Fruit fly (Drosophila melanogaster) whole organism, embryonic: ENCODE measurements around the gene SMC3.

Source experiments
- ATbp ChIP-seq: fragments of 200-800 bp; sonication (Bioruptor generic); optimal IDR thresholded peaks from 2 replicates; lab custom pipeline; 2017; ENCODE audit warnings: missing biosample characterization, mild to moderate bottlenecking, missing genetic modification characterization, missing genetic modification reagents
- Asciz ChIP-seq: fragments of 200-800 bp; sonication (Bioruptor generic); optimal IDR thresholded peaks from 2 replicates; lab custom pipeline; 2017; ENCODE audit warnings: missing biosample characterization, mild to moderate bottlenecking, missing genetic modification characterization, missing genetic modification reagents
- Atf-2 ChIP-seq: fragments of 200-800 bp; sonication (Bioruptor generic); optimal IDR thresholded peaks from 2 replicates; lab custom pipeline; 2016; ENCODE audit warnings: missing biosample characterization, missing genetic modification characterization
- CG10431 ChIP-seq: fragments of 200-800 bp; sonication (Bioruptor generic); optimal IDR thresholded peaks from 3 replicates; lab custom pipeline; 2018; ENCODE audit warnings: missing biosample characterization, mild to moderate bottlenecking, missing genetic modification characterization
- CG10543 ChIP-seq: fragments of 200-800 bp; sonication (Bioruptor generic); optimal IDR thresholded peaks from 3 replicates; lab custom pipeline; 2017; ENCODE audit warnings: missing biosample characterization, mild to moderate bottlenecking, missing genetic modification characterization, moderate library complexity
- CG12155 ChIP-seq: fragments of 200-800 bp; sonication (Bioruptor generic); optimal IDR thresholded peaks from 3 replicates; lab custom pipeline; 2016; ENCODE audit warnings: missing biosample characterization, missing genetic modification characterization
- CG12391 ChIP-seq: fragments of 200-800 bp; sonication (Bioruptor generic); optimal IDR thresholded peaks from 3 replicates; lab custom pipeline; 2018; ENCODE audit warnings: missing biosample characterization, mild to moderate bottlenecking, missing genetic modification characterization, moderate library complexity
- CG14965 ChIP-seq: fragments of 200-800 bp; sonication (Bioruptor generic); optimal IDR thresholded peaks from 2 replicates; lab custom pipeline; 2016; ENCODE audit warnings: missing biosample characterization, missing genetic modification characterization, borderline replicate concordance
- CG15479 ChIP-seq: fragments of 200-800 bp; sonication (Bioruptor generic); optimal IDR thresholded peaks from 3 replicates; lab custom pipeline; 2019; ENCODE audit warnings: missing biosample characterization, mild to moderate bottlenecking, missing genetic modification characterization, moderate library complexity
- CG16813 ChIP-seq: fragments of 200-800 bp; sonication (Bioruptor generic); IDR thresholded peaks from 3 replicates; pipeline ENCODE4 v1.3.6; 2022; ENCODE audit warnings: missing biosample characterization, missing genetic modification characterization; ENCODE audit not compliant: partially characterized antibody
- CG17829 ChIP-seq: fragments of 200-800 bp; optimal IDR thresholded peaks from 2 replicates; lab custom pipeline; 2019; ENCODE audit warnings: missing biosample characterization, mild to moderate bottlenecking, missing genetic modification characterization, moderate library complexity
- CG17912 ChIP-seq: fragments of 200-800 bp; sonication (Bioruptor generic); optimal IDR thresholded peaks from 2 replicates; lab custom pipeline; 2018; ENCODE audit warnings: missing biosample characterization, mild to moderate bottlenecking, missing genetic modification characterization
- CG1832 ChIP-seq: fragments of 200-800 bp; sonication (Bioruptor generic); optimal IDR thresholded peaks from 2 replicates; lab custom pipeline; 2017; ENCODE audit warnings: missing biosample characterization, mild to moderate bottlenecking, missing genetic modification characterization, inconsistent platforms
- CG2116 ChIP-seq: fragments of 200-800 bp; sonication (Bioruptor generic); optimal IDR thresholded peaks from 3 replicates; lab custom pipeline; 2018; ENCODE audit warnings: missing biosample characterization, mild to moderate bottlenecking, missing genetic modification characterization
- CG2678 ChIP-seq: fragments of 200-800 bp; sonication (Bioruptor generic); optimal IDR thresholded peaks from 3 replicates; lab custom pipeline; 2019; ENCODE audit warnings: missing biosample characterization, mild to moderate bottlenecking, missing genetic modification characterization, moderate library complexity
- CG30431 ChIP-seq: fragments of 200-800 bp; sonication (Bioruptor generic); optimal IDR thresholded peaks from 2 replicates; lab custom pipeline; 2017; ENCODE audit warnings: missing biosample characterization, missing genetic modification characterization
- CG32767 ChIP-seq: fragments of 200-800 bp; sonication (Bioruptor generic); IDR thresholded peaks from 2 replicates; pipeline ENCODE4 v1.3.6; 2022; ENCODE audit warnings: missing biosample characterization, missing genetic modification characterization
- CG34224 ChIP-seq: fragments of 200-800 bp; sonication (Bioruptor generic); IDR thresholded peaks from 3 replicates; pipeline ENCODE4 v1.3.6; 2022; ENCODE audit warnings: missing biosample characterization, missing genetic modification characterization; ENCODE audit not compliant: partially characterized antibody
- CG4424 ChIP-seq: fragments of 200-800 bp; sonication (Bioruptor generic); optimal IDR thresholded peaks from 3 replicates; lab custom pipeline; 2016; ENCODE audit warnings: missing biosample characterization, missing genetic modification characterization
- CG4617 ChIP-seq: fragments of 200-800 bp; sonication (Bioruptor generic); optimal IDR thresholded peaks from 3 replicates; lab custom pipeline; 2016; ENCODE audit warnings: missing biosample characterization, missing genetic modification characterization, borderline replicate concordance
- CG4707 ChIP-seq: fragments of 200-800 bp; sonication (Bioruptor generic); optimal IDR thresholded peaks from 2 replicates; lab custom pipeline; 2018; ENCODE audit warnings: missing biosample characterization, mild to moderate bottlenecking, missing genetic modification characterization, moderate library complexity
- CG6175 ChIP-seq: fragments of 200-800 bp; sonication (Bioruptor generic); IDR thresholded peaks from 3 replicates; pipeline ENCODE4 v1.3.6; 2022; ENCODE audit warnings: missing biosample characterization, missing genetic modification characterization
- CG6689 ChIP-seq: fragments of 200-800 bp; sonication (Bioruptor generic); IDR thresholded peaks from 2 replicates; pipeline ENCODE4 v1.3.6; 2022; ENCODE audit warnings: missing biosample characterization, missing genetic modification characterization
- CG8359 ChIP-seq: fragments of 200-800 bp; sonication (Bioruptor generic); optimal IDR thresholded peaks from 2 replicates; lab custom pipeline; 2017; ENCODE audit warnings: missing biosample characterization, mild to moderate bottlenecking, missing genetic modification characterization, borderline replicate concordance
- Dad ChIP-seq: fragments of 200-800 bp; sonication (Bioruptor generic); optimal IDR thresholded peaks from 3 replicates; lab custom pipeline; 2016; ENCODE audit warnings: missing biosample characterization, missing genetic modification characterization
- Dfd ChIP-seq, 2 experiments: fragments of >200 bp; optimal IDR thresholded peaks; 2 replicates each; lab custom pipeline; 2017; ENCODE audit warnings: missing biosample characterization in 2 of 2, missing genetic modification characterization in 2 of 2
- Fer3 ChIP-seq: fragments of 200-800 bp; sonication (Bioruptor generic); optimal IDR thresholded peaks from 2 replicates; lab custom pipeline; 2018; ENCODE audit warnings: missing biosample characterization, mild to moderate bottlenecking, missing genetic modification characterization, moderate library complexity
- HHEX ChIP-seq: fragments of 200-800 bp; sonication (Bioruptor generic); optimal IDR thresholded peaks from 3 replicates; lab custom pipeline; 2017; ENCODE audit warnings: missing biosample characterization, mild to moderate bottlenecking, missing genetic modification characterization, missing genetic modification reagents
- NC2β ChIP-seq: fragments of 200-800 bp; sonication (Bioruptor generic); optimal IDR thresholded peaks from 2 replicates; lab custom pipeline; 2016; ENCODE audit warnings: missing biosample characterization, missing genetic modification characterization
- Nf-YB ChIP-seq: fragments of 200-800 bp; sonication (Bioruptor generic); optimal IDR thresholded peaks from 3 replicates; lab custom pipeline; 2019; ENCODE audit warnings: missing biosample characterization, mild to moderate bottlenecking, missing genetic modification characterization, moderate library complexity
- Opbp ChIP-seq: fragments of 200-800 bp; sonication (Bioruptor generic); IDR thresholded peaks from 3 replicates; pipeline ENCODE4 v1.3.6; 2022; ENCODE audit warnings: missing biosample characterization, missing genetic modification characterization; ENCODE audit not compliant: partially characterized antibody
- Rfx ChIP-seq: fragments of 200-800 bp; sonication (Bioruptor generic); IDR thresholded peaks from 2 replicates; pipeline ENCODE4 v1.3.6; 2022; ENCODE audit warnings: missing biosample characterization, missing genetic modification characterization
- Xrp1 ChIP-seq: fragments of 200-800 bp; sonication (Bioruptor generic); IDR thresholded peaks from 2 replicates; pipeline ENCODE4 v1.3.6; 2022; ENCODE audit warnings: missing biosample characterization, missing genetic modification characterization
- bbx ChIP-seq: fragments of 200-800 bp; sonication (Bioruptor generic); IDR thresholded peaks from 2 replicates; pipeline ENCODE4 v1.3.6; 2022; ENCODE audit warnings: missing biosample characterization, missing genetic modification characterization; ENCODE audit not compliant: partially characterized antibody
- br ChIP-seq: fragments of >200 bp; optimal IDR thresholded peaks from 2 replicates; lab custom pipeline; 2017
- caup ChIP-seq: fragments of 200-800 bp; sonication (Bioruptor generic); optimal IDR thresholded peaks from 3 replicates; lab custom pipeline; 2017; ENCODE audit warnings: missing biosample characterization, mild to moderate bottlenecking, missing genetic modification characterization, moderate library complexity; ENCODE audit not compliant: severe bottlenecking
- crc ChIP-seq: fragments of 200-800 bp; sonication (Bioruptor generic); optimal IDR thresholded peaks from 2 replicates; lab custom pipeline; 2016; ENCODE audit warnings: missing biosample characterization, missing genetic modification characterization
- crol ChIP-seq: fragments of 200-800 bp; sonication (Bioruptor generic); IDR thresholded peaks from 2 replicates; pipeline ENCODE4 v1.3.6; 2022; ENCODE audit warnings: missing biosample characterization, missing genetic modification characterization
- emc ChIP-seq: fragments of 200-800 bp; sonication (Bioruptor generic); optimal IDR thresholded peaks from 2 replicates; lab custom pipeline; 2016; ENCODE audit warnings: missing biosample characterization, missing genetic modification characterization
- ewg ChIP-seq: fragments of 200-800 bp; sonication (Bioruptor generic); optimal IDR thresholded peaks from 3 replicates; lab custom pipeline; 2017; ENCODE audit warnings: mild to moderate bottlenecking, missing biosample characterization, missing genetic modification reagents, missing genetic modification characterization
- grn ChIP-seq: fragments of 200-800 bp; sonication (Bioruptor generic); optimal IDR thresholded peaks from 3 replicates; lab custom pipeline; 2017; ENCODE audit warnings: missing biosample characterization, missing genetic modification characterization
- h ChIP-seq: fragments of >200 bp; optimal IDR thresholded peaks from 2 replicates; lab custom pipeline; 2017
- klu ChIP-seq: fragments of 200-800 bp; sonication (Bioruptor generic); IDR thresholded peaks from 2 replicates; pipeline ENCODE4 v1.3.6; 2022; ENCODE audit warnings: missing biosample characterization, missing genetic modification characterization
- lab ChIP-seq: fragments of 200-800 bp; sonication (Bioruptor generic); optimal IDR thresholded peaks from 3 replicates; lab custom pipeline; 2017; ENCODE audit warnings: missing biosample characterization, missing genetic modification characterization, mild to moderate bottlenecking, moderate library complexity, missing genetic modification reagents
- org-1 ChIP-seq: fragments of 200-800 bp; sonication (Bioruptor generic); optimal IDR thresholded peaks from 2 replicates; lab custom pipeline; 2017; ENCODE audit warnings: missing biosample characterization, missing genetic modification characterization
- pb ChIP-seq: fragments of 200-800 bp; sonication (Bioruptor generic); optimal IDR thresholded peaks from 3 replicates; lab custom pipeline; 2016; ENCODE audit warnings: missing biosample characterization, missing genetic modification characterization
- peb ChIP-seq: fragments of 200-800 bp; sonication (Bioruptor generic); IDR thresholded peaks from 2 replicates; pipeline ENCODE4 v1.3.6; 2022; ENCODE audit warnings: missing biosample characterization, missing genetic modification characterization
- pfk ChIP-seq: fragments of 200-800 bp; sonication (Bioruptor generic); optimal IDR thresholded peaks from 2 replicates; lab custom pipeline; 2018; ENCODE audit warnings: missing biosample characterization, mild to moderate bottlenecking, missing genetic modification characterization, moderate library complexity
- pros ChIP-seq: fragments of 200-800 bp; sonication (Bioruptor generic); optimal IDR thresholded peaks from 3 replicates; lab custom pipeline; 2019; ENCODE audit warnings: missing biosample characterization, mild to moderate bottlenecking, missing genetic modification characterization, moderate library complexity
- twi ChIP-seq: fragments of 200-800 bp; optimal IDR thresholded peaks from 2 replicates; lab custom pipeline; 2019; ENCODE audit warnings: missing biosample characterization, mild to moderate bottlenecking, missing genetic modification characterization, moderate library complexity
- vvl ChIP-seq: fragments of 200-800 bp; sonication (Bioruptor generic); IDR thresholded peaks from 2 replicates; pipeline ENCODE4 v1.3.6; 2022; ENCODE audit warnings: missing biosample characterization, missing genetic modification characterization

The SMC3 gene

dm6 chrX:16573659-16574058 lies 19.6 kb downstream of the SMC3 start (continued):
- TF ChIP-seq CG4617 (no peak), CG17829 (tag; lab: Kevin White, UChicago) (no peak), crol (no peak), CG1832 (no peak), pfk (GFP tag; lab: Kevin White, UChicago) (no peak), Opbp (GFP tag; lab: Robert Waterston, UW) (no peak), bbx (GFP tag; lab: Robert Waterston, UW) (no peak), Nf-YB (GFP tag; lab: Kevin White, UChicago) (no peak), CG4424 (GFP tag; lab: Kevin White, UChicago) (no peak), crc (GFP tag; lab: Kevin White, UChicago) (no peak), org-1 (GFP tag; lab: Kevin White, UChicago) (peak; percentile 31), CG6175 (GFP tag; lab: Robert Waterston, UW) (no peak), CG17912 (no peak), grn (no peak), Rfx (GFP tag; lab: Robert Waterston, UW) (peak; percentile 61; the same call in 1 of the 2 replicates), lab (GFP tag; lab: Kevin White, UChicago) (peak; percentile 71), CG15479 (GFP tag; lab: Kevin White, UChicago) (no peak), Asciz (GFP tag; lab: Kevin White, UChicago) (no peak), CG8359 (GFP tag; lab: Kevin White, UChicago) (no peak), ewg (GFP tag; lab: Kevin White, UChicago) (no peak), klu (no peak), CG2116 (GFP tag; lab: Kevin White, UChicago) (no peak), br (lab: Kevin White, UChicago) (no peak), h (lab: Kevin White, UChicago) (no peak), Xrp1 (peak; percentile 44; the same call in 1 of the 2 replicates), ATbp (GFP tag; lab: Kevin White, UChicago) (peak; percentile 58), CG10543 (GFP tag; lab: Kevin White, UChicago) (peak; percentile 10), CG34224 (GFP tag; lab: Robert Waterston, UW) (no peak), caup (GFP tag; lab: Kevin White, UChicago) (peak; percentile 57), CG6689 (GFP tag; lab: Robert Waterston, UW) (no peak), pros (GFP tag; lab: Kevin White, UChicago) (no peak), CG4707 (GFP tag; lab: Kevin White, UChicago) (no peak), CG12391 (tag; lab: Kevin White, UChicago) (no peak), CG10431 (GFP tag; lab: Kevin White, UChicago) (no peak), CG12155 (GFP tag; lab: Kevin White, UChicago) (no peak), vvl (GFP tag; lab: Robert Waterston, UW) (no peak), Dfd (GFP tag; optimal IDR thresholded peaks at IDR 0.05; lab: Kevin White, UChicago) (no peak), CG32767 (GFP tag; lab: Robert Waterston, UW) (no peak), emc (GFP tag; lab: Kevin White, UChicago) (no peak), HHEX (GFP tag; lab: Kevin White, UChicago) (peak; percentile 12), peb (GFP tag; lab: Robert Waterston, UW) (no peak), CG14965 (GFP tag; lab: Kevin White, UChicago) (no peak), CG30431 (no peak), Fer3 (tag; lab: Kevin White, UChicago) (peak; percentile 45), pb (GFP tag; lab: Kevin White, UChicago) (no peak), NC2β (no peak), CG16813 (GFP tag; lab: Robert Waterston, UW) (no peak), Dad (no peak), Atf-2 (GFP tag; lab: Kevin White, UChicago) (no peak), CG2678 (peak; percentile 50), twi (tag; lab: Kevin White, UChicago) (no peak)
